Worm (Caenorhabditis elegans) whole organism, L4 larva: Measurements from ENCODE around the gene ztf-30.

Source experiments
- gei-8 ChIP-seq: fragments of 200-800 bp; sonication (Bioruptor generic); optimal IDR thresholded peaks from 2 replicates; lab custom pipeline; 2018; ENCODE audit warnings: mild to moderate bottlenecking, missing genetic modification characterization, missing compliant biosample characterization
- lsy-2 ChIP-seq, 2 experiments: fragments of 150-350 bp in 1 of 2; sonication (generic microtip) in 1 of 2; optimal IDR thresholded peaks; 2 replicates each; lab custom pipeline; 2014 to 2017; ENCODE audit warnings: missing biosample characterization in 2 of 2, missing genetic modification characterization in 2 of 2

ce11 chrIII:8588592-8589153 lies 9.0 kb downstream of the ztf-30 start, which contains the start of gene glr-1:
- no peak for TF ChIP-seq gei-8 (GFP tag; lab: Kevin White, UChicago)
- no peak for TF ChIP-seq lsy-2 (tag; optimal IDR thresholded peaks at IDR 0.05; lab: Kevin White, UChicago)
